Fruit fly (Drosophila melanogaster): ENCODE measurements around the gene Shmt.

dm6 chrX:5885973-5886372, 30.6 kb downstream of the Shmt start:
- TF ChIP-seq Dll (optimal IDR thresholded peaks at IDR 0.05) (no peak), usp (GFP tag; optimal IDR thresholded peaks at IDR 0.05) (no peak), CG8478 (optimal IDR thresholded peaks at IDR 0.05) (no peak), pan (optimal IDR thresholded peaks at IDR 0.05) (no peak), EcR (GFP tag; optimal IDR thresholded peaks at IDR 0.05) (no peak)
